Worm (Caenorhabditis elegans) whole organism, L1 larva: ENCODE results near the gene hlh-4.
A peak's percentile ranks its signal among the peaks of the same experiment; 100 is the strongest.

Source experiments
- C16A3.4 ChIP-seq: fragments of 150-350 bp; optimal IDR thresholded peaks from 2 replicates; lab custom pipeline; 2014; ENCODE audit warnings: missing biosample characterization, missing genetic modification characterization
- aha-1 ChIP-seq: fragments of 150-350 bp; optimal IDR thresholded peaks from 2 replicates; lab custom pipeline; 2014; ENCODE audit warnings: missing biosample characterization, missing genetic modification characterization
- ceh-63 ChIP-seq: fragments of 200-800 bp; sonication (Bioruptor generic); optimal IDR thresholded peaks from 2 replicates; lab custom pipeline; 2018; ENCODE audit warnings: mild to moderate bottlenecking, missing genetic modification characterization, missing compliant biosample characterization
- ceh-8 ChIP-seq: fragments of 200-800 bp; sonication (Bioruptor generic); optimal IDR thresholded peaks from 2 replicates; lab custom pipeline; 2018; ENCODE audit warnings: mild to moderate bottlenecking, missing genetic modification characterization, moderate library complexity, missing compliant biosample characterization
- ceh-82 ChIP-seq, 3 experiments: fragments of 150-350 bp in 1 of 3; sonication (generic microtip) in 2 of 3; optimal IDR thresholded peaks; 2 replicates each; lab custom pipeline; 2014 to 2017; ENCODE audit warnings: missing biosample characterization in 3 of 3, missing genetic modification characterization in 3 of 3
- ceh-88 ChIP-seq: fragments of 200-800 bp; sonication (Bioruptor generic); IDR thresholded peaks from 2 replicates; pipeline ENCODE4 v1.3.6; 2022; ENCODE audit warnings: missing genetic modification characterization, missing compliant biosample characterization
- dsc-1 ChIP-seq: sonication (generic microtip); optimal IDR thresholded peaks from 2 replicates; lab custom pipeline; 2016; ENCODE audit warnings: mild to moderate bottlenecking, missing genetic modification characterization, missing compliant biosample characterization
- efl-1 ChIP-seq, 4 experiments: fragments of 150-350 bp; optimal IDR thresholded peaks in 3 of 4; peaks in 1 of 4; 1 replicate in 1 of 4; 2 replicates in 3 of 4; lab custom pipeline; 2014; ENCODE audit warnings: missing biosample characterization in 2 of 4, missing genetic modification characterization in 2 of 4, missing genetic modification reagents in 2 of 4
- egl-13 ChIP-seq: sonication (generic microtip); optimal IDR thresholded peaks from 2 replicates; lab custom pipeline; 2016; ENCODE audit warnings: missing genotype, missing genetic modification reagents, missing genetic modification characterization, missing compliant biosample characterization
- egl-27 ChIP-seq, 2 experiments: fragments of 150-350 bp in 1 of 2; sonication (generic microtip); optimal IDR thresholded peaks; 3 replicates each; lab custom pipeline; 2017 to 2018; ENCODE audit warnings: missing biosample characterization in 2 of 2, missing genetic modification characterization in 2 of 2, missing genetic modification reagents in 2 of 2
- elt-2 ChIP-seq: sonication (generic microtip); optimal IDR thresholded peaks from 2 replicates; lab custom pipeline; 2016; ENCODE audit warnings: missing genetic modification characterization, mild to moderate bottlenecking, inconsistent platforms, missing compliant biosample characterization, missing genetic modification reagents
- fkh-10 ChIP-seq: sonication (generic microtip); optimal IDR thresholded peaks from 2 replicates; lab custom pipeline; 2017; ENCODE audit warnings: missing biosample characterization, missing genetic modification reagents, missing genetic modification characterization
- hlh-17 ChIP-seq: fragments of 200-800 bp; sonication (Bioruptor generic); optimal IDR thresholded peaks from 2 replicates; lab custom pipeline; 2018; ENCODE audit warnings: missing genetic modification characterization, mild to moderate bottlenecking, missing compliant biosample characterization, moderate library complexity, borderline replicate concordance
- irx-1 ChIP-seq: sonication (generic microtip); optimal IDR thresholded peaks from 2 replicates; lab custom pipeline; 2016; ENCODE audit warnings: missing genetic modification characterization, missing compliant biosample characterization
- jun-1 ChIP-seq: fragments of 150-350 bp; optimal IDR thresholded peaks from 2 replicates; lab custom pipeline; 2014; ENCODE audit warnings: missing biosample characterization, missing genetic modification reagents, missing genetic modification characterization
- lin-14 ChIP-seq: fragments of 200-800 bp; sonication (Bioruptor generic); optimal IDR thresholded peaks from 2 replicates; lab custom pipeline; 2018; ENCODE audit warnings: mild to moderate bottlenecking, missing genetic modification characterization, moderate library complexity, missing compliant biosample characterization
- lin-35 ChIP-seq, 2 experiments: fragments of 150-350 bp; optimal IDR thresholded peaks; 2 replicates each; lab custom pipeline; 2014; ENCODE audit warnings: missing biosample characterization in 2 of 2, missing genetic modification characterization in 2 of 2, missing genetic modification reagents in 2 of 2
- lin-39 ChIP-seq: fragments of 150-350 bp; optimal IDR thresholded peaks from 2 replicates; lab custom pipeline; 2014; ENCODE audit warnings: missing biosample characterization, missing genetic modification reagents, missing genetic modification characterization
- lsy-2 ChIP-seq, 2 experiments: fragments of 150-350 bp; optimal IDR thresholded peaks; 2 replicates each; lab custom pipeline; 2014; ENCODE audit warnings: missing biosample characterization in 2 of 2, missing genetic modification characterization in 2 of 2
- mab-9 ChIP-seq: fragments of 200-800 bp; sonication (Bioruptor generic); IDR thresholded peaks from 2 replicates; pipeline ENCODE4 v1.3.6; 2022; ENCODE audit warnings: missing genetic modification reagents, missing genetic modification characterization, missing compliant biosample characterization
- mdl-1 ChIP-seq, 2 experiments: fragments of 150-350 bp; optimal IDR thresholded peaks; 2 replicates each; lab custom pipeline; 2014 to 2017; ENCODE audit warnings: missing biosample characterization in 2 of 2, missing genetic modification characterization in 2 of 2, inconsistent platforms in 1 of 2
- mef-2 ChIP-seq: fragments of 150-350 bp; optimal IDR thresholded peaks from 2 replicates; lab custom pipeline; 2014; ENCODE audit warnings: missing biosample characterization, missing genetic modification characterization
- mep-1 ChIP-seq: fragments of 150-350 bp; optimal IDR thresholded peaks from 2 replicates; lab custom pipeline; 2014; ENCODE audit warnings: missing biosample characterization, missing genetic modification characterization
- nhr-11 ChIP-seq: fragments of 150-350 bp; optimal IDR thresholded peaks from 2 replicates; lab custom pipeline; 2014; ENCODE audit warnings: missing biosample characterization, missing genetic modification characterization
- nhr-20 ChIP-seq: sonication (generic microtip); optimal IDR thresholded peaks from 2 replicates; lab custom pipeline; 2016; ENCODE audit warnings: mild to moderate bottlenecking, missing genetic modification characterization, missing compliant biosample characterization
- nhr-237 ChIP-seq: fragments of 150-350 bp; optimal IDR thresholded peaks from 2 replicates; lab custom pipeline; 2014; ENCODE audit warnings: missing biosample characterization, missing genetic modification characterization
- nhr-47 ChIP-seq: sonication (generic microtip); optimal IDR thresholded peaks from 2 replicates; lab custom pipeline; 2016; ENCODE audit warnings: mild to moderate bottlenecking, missing genetic modification characterization, moderate library complexity, missing compliant biosample characterization
- nhr-71 ChIP-seq: sonication (generic microtip); optimal IDR thresholded peaks from 2 replicates; lab custom pipeline; 2016; ENCODE audit warnings: mild to moderate bottlenecking, missing genetic modification characterization, moderate library complexity, missing compliant biosample characterization
- nhr-84 ChIP-seq: sonication (generic microtip); optimal IDR thresholded peaks from 2 replicates; lab custom pipeline; 2017; ENCODE audit warnings: missing biosample characterization, missing genetic modification characterization
- nhr-85 ChIP-seq: sonication (generic microtip); peaks from one replicate; lab custom pipeline; 2016; ENCODE audit warnings: missing genetic modification characterization, inconsistent platforms, missing compliant biosample characterization
- pag-3 ChIP-seq: sonication (generic microtip); optimal IDR thresholded peaks from 2 replicates; lab custom pipeline; 2017; ENCODE audit warnings: missing genetic modification characterization, mild to moderate bottlenecking, missing compliant biosample characterization, antibody characterized with exemption, borderline replicate concordance; ENCODE audit not compliant: insufficient read depth
- pax-3 ChIP-seq: fragments of 200-800 bp; sonication (Bioruptor generic); optimal IDR thresholded peaks from 2 replicates; lab custom pipeline; 2018; ENCODE audit warnings: mild to moderate bottlenecking, missing genetic modification characterization, moderate library complexity, missing compliant biosample characterization
- pqm-1 ChIP-seq: sonication (generic microtip); optimal IDR thresholded peaks from 3 replicates; lab custom pipeline; 2017; ENCODE audit warnings: missing biosample characterization, missing genetic modification characterization
- rnt-1 ChIP-seq: sonication (generic microtip); optimal IDR thresholded peaks from 2 replicates; lab custom pipeline; 2016; ENCODE audit warnings: mild to moderate bottlenecking, missing genetic modification characterization, moderate library complexity, missing compliant biosample characterization
- snu-23 ChIP-seq: sonication (generic microtip); optimal IDR thresholded peaks from 2 replicates; lab custom pipeline; 2016; ENCODE audit warnings: missing genetic modification characterization, missing compliant biosample characterization
- sox-4 ChIP-seq: sonication (generic microtip); optimal IDR thresholded peaks from 2 replicates; lab custom pipeline; 2016; ENCODE audit warnings: missing genetic modification characterization, missing compliant biosample characterization
- sptf-1 ChIP-seq: fragments of 150-350 bp; optimal IDR thresholded peaks from 2 replicates; lab custom pipeline; 2014; ENCODE audit warnings: missing biosample characterization, missing genetic modification characterization
- sup-37 ChIP-seq: fragments of 200-800 bp; sonication (Bioruptor generic); optimal IDR thresholded peaks from 2 replicates; lab custom pipeline; 2018; ENCODE audit warnings: mild to moderate bottlenecking, missing genetic modification characterization, missing compliant biosample characterization
- swsn-7 ChIP-seq: sonication (generic microtip); optimal IDR thresholded peaks from 2 replicates; lab custom pipeline; 2016; ENCODE audit warnings: missing genetic modification characterization, missing compliant biosample characterization
- tbx-2 ChIP-seq: sonication (generic microtip); optimal IDR thresholded peaks from 2 replicates; lab custom pipeline; 2016; ENCODE audit warnings: missing genetic modification characterization, missing compliant biosample characterization
- unc-130 ChIP-seq: fragments of 150-350 bp; optimal IDR thresholded peaks from 2 replicates; lab custom pipeline; 2017; ENCODE audit warnings: missing biosample characterization, missing genetic modification characterization, inconsistent platforms
- unc-98 ChIP-seq: fragments of 200-800 bp; sonication (Bioruptor generic); IDR thresholded peaks from 2 replicates; pipeline ENCODE4 v1.3.6; 2022; ENCODE audit warnings: missing genetic modification characterization, missing compliant biosample characterization
- vab-15 ChIP-seq: sonication (generic microtip); optimal IDR thresholded peaks from 2 replicates; lab custom pipeline; 2017; ENCODE audit warnings: missing genotype, mild to moderate bottlenecking, missing genetic modification characterization, missing compliant biosample characterization
- ztf-11 ChIP-seq, 2 experiments: sonication (generic microtip); optimal IDR thresholded peaks; 2 replicates each; lab custom pipeline; 2016 to 2017; ENCODE audit warnings: missing genetic modification characterization in 2 of 2, missing biosample characterization in 1 of 2, missing compliant biosample characterization in 1 of 2

hlh-4 gene

DNA sequence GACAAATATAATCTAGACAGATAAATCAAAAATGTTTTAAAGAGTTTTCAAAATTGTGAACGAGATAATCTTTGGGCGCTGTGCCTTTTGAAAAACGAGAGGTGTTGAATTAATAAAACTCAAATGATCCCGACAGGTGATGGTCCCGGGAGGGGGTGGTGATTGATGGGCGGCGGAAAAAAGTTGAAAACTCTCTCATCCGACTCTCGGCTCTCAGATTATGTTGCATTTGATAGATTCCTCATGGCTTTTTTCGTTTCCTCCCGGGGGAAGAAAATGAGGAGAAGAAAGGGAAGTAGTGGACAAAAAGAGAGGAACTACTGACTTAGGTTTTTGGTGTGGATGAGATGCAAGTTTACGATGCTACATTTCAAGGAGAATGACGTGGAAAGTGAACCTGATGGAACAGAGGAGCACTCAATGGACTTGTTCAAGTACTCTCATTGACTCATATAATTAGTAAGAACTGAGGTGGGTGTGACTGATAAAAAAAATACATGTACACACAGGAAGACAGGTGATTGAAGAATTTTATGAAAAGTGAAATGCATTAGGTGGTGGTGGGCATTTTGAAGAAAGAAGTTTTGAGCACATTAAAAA is 7.4 kb downstream of the hlh-4 start:
- TF ChIP-seq dsc-1 (tag; lab: Kevin White, UChicago), result peak; percentile 75
- no peak for TF ChIP-seq egl-13
- no peak for TF ChIP-seq unc-130 (tag; lab: Kevin White, UChicago)
- no peak for TF ChIP-seq sptf-1
- TF ChIP-seq nhr-71 (tag; lab: Kevin White, UChicago), result peak; percentile 60
- TF ChIP-seq nhr-85, result peak; percentile 9
- TF ChIP-seq lin-14 (GFP tag; lab: Kevin White, UChicago), result peak; percentile 90
- TF ChIP-seq sox-4 (tag; lab: Kevin White, UChicago), result no peak
- no peak for TF ChIP-seq pag-3 (tag; lab: Kevin White, UChicago)
- TF ChIP-seq lsy-2 (tag; optimal IDR thresholded peaks at IDR 0.05; lab: Kevin White, UChicago), result peak; percentile 1 to 7
- no peak for TF ChIP-seq efl-1 (optimal IDR thresholded peaks at IDR 0.05; lab: Kevin White, UChicago)
- TF ChIP-seq efl-1 (GFP tag; optimal IDR thresholded peaks at IDR 0.05 in 1 of 2; lab: Kevin White, UChicago), result peak in 1 of 2 experiments; percentile 3
- TF ChIP-seq ceh-8 (GFP tag; lab: Kevin White, UChicago), result no peak
- TF ChIP-seq aha-1 (tag; lab: Kevin White, UChicago), result no peak
- TF ChIP-seq nhr-84 (tag; lab: Kevin White, UChicago), result no peak
- no peak for TF ChIP-seq ceh-82 (tag; optimal IDR thresholded peaks at IDR 0.05; lab: Kevin White, UChicago)
- TF ChIP-seq ceh-88, result no peak
- no peak for TF ChIP-seq nhr-47 (tag; lab: Kevin White, UChicago)
- TF ChIP-seq swsn-7 (tag; lab: Kevin White, UChicago), result peak; percentile 24
- no peak for TF ChIP-seq fkh-10 (GFP tag; lab: Kevin White, UChicago)
- TF ChIP-seq nhr-20 (tag; lab: Kevin White, UChicago), result peak; percentile 20
- TF ChIP-seq sup-37 (GFP tag; lab: Kevin White, UChicago), result no peak
- no peak for TF ChIP-seq mab-9 (GFP tag; lab: Robert Waterston, UW)
- no peak for TF ChIP-seq mep-1 (tag; lab: Kevin White, UChicago)
- TF ChIP-seq ztf-11 (tag; optimal IDR thresholded peaks at IDR 0.05; lab: Kevin White, UChicago), result no peak
- peak; percentile 74 for TF ChIP-seq rnt-1 (tag; lab: Kevin White, UChicago)
- no peak for TF ChIP-seq nhr-11 (tag; lab: Kevin White, UChicago)
- TF ChIP-seq hlh-17, result no peak
- TF ChIP-seq lin-39, result peak; percentile 51
- no peak for TF ChIP-seq unc-98 (GFP tag; lab: Robert Waterston, UW)
- TF ChIP-seq elt-2 (tag; lab: Kevin White, UChicago), result no peak
- no peak for TF ChIP-seq lin-35 (GFP tag; optimal IDR thresholded peaks at IDR 0.05; lab: Kevin White, UChicago)
- no peak for TF ChIP-seq mef-2 (tag; lab: Kevin White, UChicago)
- no peak for TF ChIP-seq ceh-63 (GFP tag; lab: Kevin White, UChicago)
- peak; percentile 19 for TF ChIP-seq snu-23
- TF ChIP-seq irx-1 (tag; lab: Kevin White, UChicago), result no peak
- TF ChIP-seq vab-15 (tag; lab: Kevin White, UChicago), result no peak
- TF ChIP-seq pax-3 (tag; lab: Kevin White, UChicago), result no peak
- no peak for TF ChIP-seq tbx-2 (tag; lab: Kevin White, UChicago)
- no peak for TF ChIP-seq jun-1 (tag; lab: Kevin White, UChicago)
- TF ChIP-seq nhr-237 (tag; lab: Kevin White, UChicago), result no peak
- TF ChIP-seq C16A3.4 (tag; lab: Kevin White, UChicago), result no peak
- no peak for TF ChIP-seq egl-27 (tag; optimal IDR thresholded peaks at IDR 0.05; lab: Kevin White, UChicago)
- TF ChIP-seq pqm-1 (tag; lab: Kevin White, UChicago), result no peak
- TF ChIP-seq mdl-1 (tag; optimal IDR thresholded peaks at IDR 0.05; lab: Kevin White, UChicago), result no peak
